Worm (Caenorhabditis elegans) whole organism, L4 larva: Measurements from ENCODE around the gene ztf-8.

Source experiments
- ceh-62 ChIP-seq: sonication (generic microtip); optimal IDR thresholded peaks from 2 replicates; lab custom pipeline; 2017; ENCODE audit warnings: missing biosample characterization, missing genetic modification characterization
- dpl-1 ChIP-seq: fragments of 150-350 bp; optimal IDR thresholded peaks from 2 replicates; lab custom pipeline; 2014; ENCODE audit warnings: missing biosample characterization, missing genetic modification reagents, missing genetic modification characterization
- egl-43 ChIP-seq: fragments of 200-800 bp; sonication (Bioruptor generic); IDR thresholded peaks from 2 replicates; pipeline ENCODE4 v1.3.6; 2022; ENCODE audit warnings: missing genetic modification reagents, missing genetic modification characterization, missing compliant biosample characterization
- lin-39 ChIP-seq: fragments of 150-350 bp; optimal IDR thresholded peaks from 2 replicates; lab custom pipeline; 2014; ENCODE audit warnings: missing biosample characterization, missing genetic modification reagents, missing genetic modification characterization
- mdl-1 ChIP-seq, 2 experiments: fragments of 150-350 bp in 1 of 2; sonication (generic microtip) in 1 of 2; optimal IDR thresholded peaks; 2 replicates each; lab custom pipeline; 2014 to 2017; ENCODE audit warnings: missing biosample characterization in 2 of 2, missing genetic modification characterization in 2 of 2
- snpc-4 ChIP-seq: fragments of 150-350 bp; optimal IDR thresholded peaks from 2 replicates; lab custom pipeline; 2014; ENCODE audit warnings: missing biosample characterization, missing genetic modification characterization

ce11 chrIII:5286205-5286604 lies 12.9 kb upstream of the ztf-8 start, which contains the start of gene ZC395.11:
- TF ChIP-seq dpl-1 (GFP tag; lab: Kevin White, UChicago) = no peak
- TF ChIP-seq mdl-1 (tag; optimal IDR thresholded peaks at IDR 0.05; lab: Kevin White, UChicago) = no peak
- TF ChIP-seq snpc-4 (tag; lab: Kevin White, UChicago) = no peak
- TF ChIP-seq lin-39 (tag; lab: Kevin White, UChicago) = no peak
- no peak for TF ChIP-seq egl-43 (GFP tag; lab: Robert Waterston, UW)
- no peak for TF ChIP-seq ceh-62 (tag; lab: Kevin White, UChicago)
